Worm (Caenorhabditis elegans): ENCODE measurements around the gene C25F9.2.

DNA sequence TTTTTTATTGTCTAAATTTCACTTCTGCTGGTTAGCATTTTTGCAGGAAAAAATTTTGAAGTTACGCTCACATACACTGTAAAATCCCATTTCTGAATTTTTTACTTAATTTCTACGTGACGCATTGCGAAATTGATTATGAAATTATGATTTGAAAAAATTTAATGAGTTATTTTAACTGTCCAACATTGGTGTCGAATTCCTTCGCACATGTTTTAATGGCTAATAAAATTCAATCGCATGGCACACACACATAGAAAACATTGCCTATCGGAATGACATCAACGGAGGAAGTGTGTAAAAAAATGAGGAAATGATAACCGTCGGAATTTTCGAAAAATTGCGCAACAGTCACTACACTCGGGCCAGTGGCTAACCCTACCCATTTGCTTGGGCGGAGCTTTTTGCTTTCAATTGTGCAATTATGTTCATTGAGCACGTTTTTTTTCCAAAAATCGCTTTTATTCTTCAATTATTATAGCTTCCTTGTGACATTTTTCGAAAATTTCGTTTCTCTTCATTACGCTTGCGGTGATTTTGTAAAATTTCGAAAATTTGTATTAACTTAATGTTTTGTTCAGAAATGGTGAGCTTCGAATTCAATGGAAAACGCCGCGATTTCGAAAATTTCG lies 12.7 kb downstream of the C25F9.2 start, which contains the start of gene C25F9.16:
- no peak for TF ChIP-seq him-1 (tag; optimal IDR thresholded peaks at IDR 0.05)
- no peak for TF ChIP-seq dao-5 (tag; optimal IDR thresholded peaks at IDR 0.05)

Measured in whole organism, L4/young adult.